Worm (Caenorhabditis elegans) whole organism, L3 larva: ENCODE results near the gene EEED8.15.

ENCODE experiments used
- R02D3.7 ChIP-seq: fragments of 150-350 bp; optimal IDR thresholded peaks from 2 replicates; lab custom pipeline; 2014; ENCODE audit warnings: missing biosample characterization, missing genetic modification characterization
- aly-2 ChIP-seq: fragments of 150-350 bp; optimal IDR thresholded peaks from 2 replicates; lab custom pipeline; 2014; ENCODE audit warnings: missing biosample characterization, missing genetic modification characterization
- ceh-16 ChIP-seq: sonication (generic microtip); optimal IDR thresholded peaks from 2 replicates; lab custom pipeline; 2017; ENCODE audit warnings: missing biosample characterization, missing genetic modification characterization
- daf-12 ChIP-seq: fragments of 150-350 bp; optimal IDR thresholded peaks from 2 replicates; lab custom pipeline; 2014; ENCODE audit warnings: missing biosample characterization, missing genetic modification reagents, missing genetic modification characterization
- egl-27 ChIP-seq: sonication (generic microtip); optimal IDR thresholded peaks from 4 replicates; lab custom pipeline; 2017; ENCODE audit warnings: missing biosample characterization, missing genetic modification reagents, missing genetic modification characterization
- mdl-1 ChIP-seq: fragments of 150-350 bp; optimal IDR thresholded peaks from 2 replicates; lab custom pipeline; 2014; ENCODE audit warnings: missing biosample characterization, missing genetic modification characterization
- nhr-23 ChIP-seq: fragments of 150-350 bp; optimal IDR thresholded peaks from 2 replicates; lab custom pipeline; 2014; ENCODE audit warnings: missing biosample characterization, missing genetic modification reagents, missing genetic modification characterization
- nhr-76 ChIP-seq: fragments of 150-350 bp; sonication (generic microtip); optimal IDR thresholded peaks from 5 replicates; lab custom pipeline; 2014; ENCODE audit warnings: missing biosample characterization, missing genetic modification characterization
- pqm-1 ChIP-seq: fragments of 150-350 bp; optimal IDR thresholded peaks from 2 replicates; lab custom pipeline; 2017; ENCODE audit warnings: missing biosample characterization, missing genetic modification characterization, inconsistent platforms
- unc-39 ChIP-seq: sonication (generic microtip); optimal IDR thresholded peaks from 4 replicates; lab custom pipeline; 2017; ENCODE audit warnings: missing biosample characterization, missing genetic modification characterization

DNA sequence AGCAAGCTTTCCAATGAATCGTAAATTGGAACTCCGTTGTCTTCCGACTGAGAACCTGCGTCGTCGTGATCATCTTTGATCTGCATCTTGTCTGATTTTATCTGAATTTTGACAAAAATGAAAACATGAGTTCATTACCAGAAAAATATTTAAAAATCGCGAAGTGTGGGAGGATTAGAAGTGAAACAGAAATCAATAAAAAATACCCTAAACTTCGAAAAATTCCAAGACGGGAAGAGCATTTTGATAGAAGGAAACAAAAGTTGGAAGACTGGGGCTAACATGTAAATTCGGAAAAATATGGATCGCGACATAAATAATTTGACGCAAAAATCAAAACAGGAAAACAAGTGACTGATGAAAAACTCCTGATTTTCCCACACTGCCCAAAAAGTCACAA lies 6.6 kb downstream of the EEED8.15 start, which contains the start of gene F07F6.8:
- no peak for TF ChIP-seq nhr-23
- no peak for TF ChIP-seq mdl-1 (tag; lab: Kevin White, UChicago)
- TF ChIP-seq daf-12 (tag; lab: Kevin White, UChicago) = no peak
- TF ChIP-seq ceh-16 (tag; lab: Kevin White, UChicago) = no peak
- no peak for TF ChIP-seq pqm-1
- no peak for TF ChIP-seq nhr-76
- TF ChIP-seq egl-27 (tag; lab: Kevin White, UChicago) = no peak
- TF ChIP-seq aly-2 (tag; lab: Kevin White, UChicago) = no peak
- no peak for TF ChIP-seq unc-39 (tag; lab: Kevin White, UChicago)
- no peak for TF ChIP-seq R02D3.7 (tag; lab: Kevin White, UChicago)
